Worm (Caenorhabditis elegans): ENCODE results near the gene Y39A3A.3.

Gene Y39A3A.3

ce11 chrIII:2111376-2111775, 43.2 kb upstream of the Y39A3A.3 start:
- TF ChIP-seq F10E7.11 (tag; optimal IDR thresholded peaks at IDR 0.05) (no peak), snpc-3.4 (tag; optimal IDR thresholded peaks at IDR 0.05) (no peak), B0019.2 (GFP tag; conservative IDR thresholded peaks at IDR 0.05) (no peak), ztf-26 (tag; optimal IDR thresholded peaks at IDR 0.05) (no peak), efl-1 (GFP tag; optimal IDR thresholded peaks at IDR 0.05) (peak; percentile 61), snpc-1.1 (tag; optimal IDR thresholded peaks at IDR 0.05; ENCODE audit: insufficient read depth) (no peak), ceh-100 (GFP tag; IDR thresholded peaks at IDR 0.05) (no peak), D2030.7 (GFP tag; IDR thresholded peaks at IDR 0.05) (peak; percentile 13; the same call in 1 of the 2 replicates), aptf-3 (GFP tag; IDR thresholded peaks at IDR 0.05) (no peak), mcd-1 (GFP tag; IDR thresholded peaks at IDR 0.05) (peak; percentile 84), rpc-1 (optimal IDR thresholded peaks at IDR 0.05) (no peak), rpc-1 (tag; optimal IDR thresholded peaks at IDR 0.05) (no peak), lin-26 (GFP tag; IDR thresholded peaks at IDR 0.05) (no peak), Y56A3A.18 (GFP tag; IDR thresholded peaks at IDR 0.05) (no peak), Y67H2A.10 (GFP tag; conservative IDR thresholded peaks at IDR 0.05) (no peak), ztf-28 (GFP tag; IDR thresholded peaks at IDR 0.05) (no peak), unc-130 (GFP tag; optimal IDR thresholded peaks at IDR 0.05) (no peak), bed-1 (GFP tag; IDR thresholded peaks at IDR 0.05) (no peak), lsy-27 (tag; optimal IDR thresholded peaks at IDR 0.05; ENCODE audit: borderline replicate concordance, insufficient read depth) (no peak), B0035.1 (tag; optimal IDR thresholded peaks at IDR 0.05) (no peak), sdz-38 (tag; optimal IDR thresholded peaks at IDR 0.05) (no peak), lsl-1 (GFP tag; optimal IDR thresholded peaks at IDR 0.05) (peak; percentile 36), snpc-1.3 (tag; optimal IDR thresholded peaks at IDR 0.05; ENCODE audit: insufficient read depth) (no peak), lin-54 (GFP tag; optimal IDR thresholded peaks at IDR 0.05) (peak; percentile 79), ceh-27 (GFP tag; optimal IDR thresholded peaks at IDR 0.05) (no peak), hlh-26 (GFP tag; conservative IDR thresholded peaks at IDR 0.05) (no peak), xnd-1 (tag; optimal IDR thresholded peaks at IDR 0.05) (peak; percentile 15), mel-28 (tag; optimal IDR thresholded peaks at IDR 0.05; ENCODE audit: borderline replicate concordance) (no peak), madf-6 (GFP tag; IDR thresholded peaks at IDR 0.05) (no peak), F33H1.4 (GFP tag; IDR thresholded peaks at IDR 0.05) (peak; percentile 41; the same call in 1 of the 2 replicates), attf-3 (GFP tag; conservative IDR thresholded peaks at IDR 0.05) (no peak)

ce11 chrIII:2110249-2110648, 42.1 kb upstream of the Y39A3A.3 start, which contains the start of gene Y48G9A.7:
Gene Y48G9A.7 (plus strand): TSS chrIII:2110549.
- TF ChIP-seq ceh-79 (tag; optimal IDR thresholded peaks at IDR 0.05): no peak
- TF ChIP-seq ceh-40 (GFP tag; IDR thresholded peaks at IDR 0.05): no peak
- TF ChIP-seq F39B2.1 (GFP tag; IDR thresholded peaks at IDR 0.05): no peak
- no peak for TF ChIP-seq F57C9.4 (tag; optimal IDR thresholded peaks at IDR 0.05)
- TF ChIP-seq dpff-1 (tag; optimal IDR thresholded peaks at IDR 0.05): no peak
- no peak for TF ChIP-seq sdz-38 (tag; optimal IDR thresholded peaks at IDR 0.05)
- TF ChIP-seq K12H6.12 (tag; optimal IDR thresholded peaks at IDR 0.05): no peak
- no peak for TF ChIP-seq nhr-120 (GFP tag; IDR thresholded peaks at IDR 0.05)
- TF ChIP-seq madf-8 (GFP tag; conservative IDR thresholded peaks at IDR 0.05): no peak
- TF ChIP-seq nfya-2 (GFP tag; IDR thresholded peaks at IDR 0.05): no peak
- no peak for TF ChIP-seq egrh-3 (GFP tag; IDR thresholded peaks at IDR 0.05)
- TF ChIP-seq dpl-1 (GFP tag; optimal IDR thresholded peaks at IDR 0.05): no peak
- no peak for TF ChIP-seq ceh-100 (GFP tag; IDR thresholded peaks at IDR 0.05)
- no peak for TF ChIP-seq tbx-9 (tag; optimal IDR thresholded peaks at IDR 0.05; ENCODE audit: borderline replicate concordance)
- TF ChIP-seq somi-1 (GFP tag; optimal IDR thresholded peaks at IDR 0.05): no peak
